Worm (Caenorhabditis elegans) whole organism, L3 larva: ENCODE measurements around the gene K08F8.15.

Source experiments
- R02D3.7 ChIP-seq: fragments of 150-350 bp; optimal IDR thresholded peaks from 2 replicates; lab custom pipeline; 2014; ENCODE audit warnings: missing biosample characterization, missing genetic modification characterization
- ZK546.5 ChIP-seq: sonication (generic microtip); optimal IDR thresholded peaks from 2 replicates; lab custom pipeline; 2017; ENCODE audit warnings: missing biosample characterization, missing genetic modification characterization
- aly-2 ChIP-seq: fragments of 150-350 bp; optimal IDR thresholded peaks from 2 replicates; lab custom pipeline; 2014; ENCODE audit warnings: missing biosample characterization, missing genetic modification characterization
- ama-1 ChIP-seq: fragments of 150-350 bp; optimal IDR thresholded peaks from 2 replicates; lab custom pipeline; 2018
- ceh-16 ChIP-seq: sonication (generic microtip); optimal IDR thresholded peaks from 2 replicates; lab custom pipeline; 2017; ENCODE audit warnings: missing biosample characterization, missing genetic modification characterization
- ceh-28 ChIP-seq: fragments of 150-350 bp; optimal IDR thresholded peaks from 2 replicates; lab custom pipeline; 2014; ENCODE audit warnings: missing biosample characterization, missing genetic modification reagents, missing genetic modification characterization
- ceh-82 ChIP-seq: fragments of 150-350 bp; optimal IDR thresholded peaks from 2 replicates; lab custom pipeline; 2014; ENCODE audit warnings: missing biosample characterization, missing genetic modification characterization
- ceh-9 ChIP-seq: sonication (generic microtip); optimal IDR thresholded peaks from 2 replicates; lab custom pipeline; 2018; ENCODE audit warnings: missing biosample characterization, missing genetic modification characterization
- daf-12 ChIP-seq: fragments of 150-350 bp; optimal IDR thresholded peaks from 2 replicates; lab custom pipeline; 2014; ENCODE audit warnings: missing biosample characterization, missing genetic modification reagents, missing genetic modification characterization
- egl-27 ChIP-seq: sonication (generic microtip); optimal IDR thresholded peaks from 4 replicates; lab custom pipeline; 2017; ENCODE audit warnings: missing biosample characterization, missing genetic modification reagents, missing genetic modification characterization
- egl-5 ChIP-seq: fragments of 150-350 bp; optimal IDR thresholded peaks from 2 replicates; lab custom pipeline; 2017; ENCODE audit warnings: missing biosample characterization, missing genetic modification reagents, missing genetic modification characterization, inconsistent platforms
- elt-1 ChIP-seq: fragments of 150-350 bp; optimal IDR thresholded peaks from 2 replicates; lab custom pipeline; 2014; ENCODE audit warnings: missing biosample characterization, missing genetic modification characterization
- elt-2 ChIP-seq: sonication (generic microtip); optimal IDR thresholded peaks from 2 replicates; lab custom pipeline; 2016; ENCODE audit warnings: missing genetic modification reagents, mild to moderate bottlenecking, missing genetic modification characterization, missing compliant biosample characterization
- elt-3 ChIP-seq, 3 experiments: fragments of 150-350 bp in 1 of 3; sonication (generic microtip) in 2 of 3; optimal IDR thresholded peaks; 2 replicates in 2 of 3; 4 replicates in 1 of 3; lab custom pipeline; 2014 to 2017; ENCODE audit warnings: missing biosample characterization in 3 of 3, missing genetic modification characterization in 3 of 3
- eor-1 ChIP-seq, 2 experiments: fragments of 150-350 bp; optimal IDR thresholded peaks; 2 replicates each; lab custom pipeline; 2014 to 2018; ENCODE audit warnings: missing biosample characterization in 2 of 2, missing genetic modification characterization in 2 of 2
- fkh-10 ChIP-seq: sonication (generic microtip); optimal IDR thresholded peaks from 2 replicates; lab custom pipeline; 2017; ENCODE audit warnings: missing biosample characterization, missing genetic modification reagents, missing genetic modification characterization
- fkh-2 ChIP-seq: fragments of 150-350 bp; optimal IDR thresholded peaks from 2 replicates; lab custom pipeline; 2014; ENCODE audit warnings: missing biosample characterization, missing genetic modification reagents, missing genetic modification characterization
- fos-1 ChIP-seq: fragments of 150-350 bp; optimal IDR thresholded peaks from 2 replicates; lab custom pipeline; 2014; ENCODE audit warnings: missing biosample characterization, missing genetic modification characterization
- hmg-11 ChIP-seq: sonication (generic microtip); optimal IDR thresholded peaks from 2 replicates; lab custom pipeline; 2016; ENCODE audit warnings: missing genetic modification characterization, missing compliant biosample characterization
- jun-1 ChIP-seq: fragments of 150-350 bp; optimal IDR thresholded peaks from 2 replicates; lab custom pipeline; 2014; ENCODE audit warnings: missing biosample characterization, missing genetic modification reagents, missing genetic modification characterization
- lin-15B ChIP-seq: fragments of 150-350 bp; optimal IDR thresholded peaks from 2 replicates; lab custom pipeline; 2014; ENCODE audit warnings: missing biosample characterization, missing genetic modification characterization
- lin-39 ChIP-seq: fragments of 150-350 bp; optimal IDR thresholded peaks from 2 replicates; lab custom pipeline; 2018; ENCODE audit warnings: missing biosample characterization, missing genetic modification reagents, missing genetic modification characterization
- lsy-12 ChIP-seq: sonication (generic microtip); optimal IDR thresholded peaks from 2 replicates; lab custom pipeline; 2016; ENCODE audit warnings: mild to moderate bottlenecking, missing genetic modification characterization, missing compliant biosample characterization
- mdl-1 ChIP-seq: fragments of 150-350 bp; optimal IDR thresholded peaks from 2 replicates; lab custom pipeline; 2014; ENCODE audit warnings: missing biosample characterization, missing genetic modification characterization
- mml-1 ChIP-seq: fragments of 150-350 bp; sonication (generic microtip); optimal IDR thresholded peaks from 3 replicates; lab custom pipeline; 2014; ENCODE audit warnings: missing biosample characterization, missing genetic modification characterization
- nfya-1 ChIP-seq: sonication (generic microtip); optimal IDR thresholded peaks from 2 replicates; lab custom pipeline; 2017; ENCODE audit warnings: missing genetic modification characterization, mild to moderate bottlenecking, missing compliant biosample characterization, antibody characterized with exemption, moderate library complexity; ENCODE audit not compliant: insufficient read depth
- nhr-11 ChIP-seq: fragments of 150-350 bp; optimal IDR thresholded peaks from 2 replicates; lab custom pipeline; 2014; ENCODE audit warnings: missing biosample characterization, missing genetic modification characterization
- nhr-12 ChIP-seq: fragments of 150-350 bp; optimal IDR thresholded peaks from 2 replicates; lab custom pipeline; 2014; ENCODE audit warnings: missing biosample characterization, missing genetic modification characterization
- nhr-23 ChIP-seq: fragments of 150-350 bp; optimal IDR thresholded peaks from 2 replicates; lab custom pipeline; 2014; ENCODE audit warnings: missing biosample characterization, missing genetic modification reagents, missing genetic modification characterization
- nhr-237 ChIP-seq: fragments of 150-350 bp; optimal IDR thresholded peaks from 2 replicates; lab custom pipeline; 2014; ENCODE audit warnings: missing biosample characterization, missing genetic modification characterization
- nhr-25 ChIP-seq: sonication (generic microtip); optimal IDR thresholded peaks from 2 replicates; lab custom pipeline; 2017; ENCODE audit warnings: missing biosample characterization, missing genetic modification characterization
- nhr-28 ChIP-seq: fragments of 150-350 bp; optimal IDR thresholded peaks from 2 replicates; lab custom pipeline; 2014; ENCODE audit warnings: missing biosample characterization, missing genetic modification characterization
- nhr-43 ChIP-seq: sonication (generic microtip); optimal IDR thresholded peaks from 2 replicates; lab custom pipeline; 2016; ENCODE audit warnings: mild to moderate bottlenecking, missing genetic modification characterization, missing compliant biosample characterization; ENCODE audit not compliant: poor library complexity, severe bottlenecking
- nhr-67 ChIP-seq: fragments of 150-350 bp; optimal IDR thresholded peaks from 2 replicates; lab custom pipeline; 2014; ENCODE audit warnings: missing biosample characterization, missing genetic modification characterization
- nhr-76 ChIP-seq: fragments of 150-350 bp; sonication (generic microtip); optimal IDR thresholded peaks from 5 replicates; lab custom pipeline; 2014; ENCODE audit warnings: missing biosample characterization, missing genetic modification characterization
- nhr-77 ChIP-seq: fragments of 150-350 bp; optimal IDR thresholded peaks from 2 replicates; lab custom pipeline; 2014; ENCODE audit warnings: missing biosample characterization, missing genetic modification characterization
- pha-4 ChIP-seq: fragments of 150-350 bp; optimal IDR thresholded peaks from 2 replicates; lab custom pipeline; 2014; ENCODE audit warnings: missing biosample characterization, missing genetic modification reagents, missing genetic modification characterization
- pqm-1 ChIP-seq: fragments of 150-350 bp; optimal IDR thresholded peaks from 2 replicates; lab custom pipeline; 2017; ENCODE audit warnings: missing biosample characterization, missing genetic modification characterization, inconsistent platforms
- sea-2 ChIP-seq: fragments of 150-350 bp; sonication (generic microtip); optimal IDR thresholded peaks from 4 replicates; lab custom pipeline; 2014; ENCODE audit warnings: missing biosample characterization, missing genetic modification reagents, missing genetic modification characterization
- skn-1 ChIP-seq: fragments of 150-350 bp; optimal IDR thresholded peaks from 2 replicates; lab custom pipeline; 2014; ENCODE audit warnings: missing biosample characterization, missing genetic modification characterization
- snpc-4 ChIP-seq: fragments of 150-350 bp; optimal IDR thresholded peaks from 2 replicates; lab custom pipeline; 2014; ENCODE audit warnings: missing biosample characterization, missing genetic modification characterization
- tbx-2 ChIP-seq: sonication (generic microtip); optimal IDR thresholded peaks from 2 replicates; lab custom pipeline; 2016; ENCODE audit warnings: mild to moderate bottlenecking, missing genetic modification characterization, missing compliant biosample characterization
- unc-39 ChIP-seq: sonication (generic microtip); optimal IDR thresholded peaks from 4 replicates; lab custom pipeline; 2017; ENCODE audit warnings: missing biosample characterization, missing genetic modification characterization
- unc-62 ChIP-seq: fragments of 150-350 bp; sonication (generic microtip); optimal IDR thresholded peaks from 4 replicates; lab custom pipeline; 2014; ENCODE audit warnings: missing biosample characterization, missing genetic modification reagents, missing genetic modification characterization
- zag-1 ChIP-seq: fragments of 150-350 bp; optimal IDR thresholded peaks from 2 replicates; lab custom pipeline; 2014; ENCODE audit warnings: missing biosample characterization, missing genetic modification characterization
- ztf-11 ChIP-seq: fragments of 150-350 bp; optimal IDR thresholded peaks from 2 replicates; lab custom pipeline; 2014; ENCODE audit warnings: missing biosample characterization, missing genetic modification characterization
- ztf-4 ChIP-seq: fragments of 150-350 bp; optimal IDR thresholded peaks from 2 replicates; lab custom pipeline; 2014; ENCODE audit warnings: missing biosample characterization, missing genetic modification characterization

The K08F8.15 gene

DNA sequence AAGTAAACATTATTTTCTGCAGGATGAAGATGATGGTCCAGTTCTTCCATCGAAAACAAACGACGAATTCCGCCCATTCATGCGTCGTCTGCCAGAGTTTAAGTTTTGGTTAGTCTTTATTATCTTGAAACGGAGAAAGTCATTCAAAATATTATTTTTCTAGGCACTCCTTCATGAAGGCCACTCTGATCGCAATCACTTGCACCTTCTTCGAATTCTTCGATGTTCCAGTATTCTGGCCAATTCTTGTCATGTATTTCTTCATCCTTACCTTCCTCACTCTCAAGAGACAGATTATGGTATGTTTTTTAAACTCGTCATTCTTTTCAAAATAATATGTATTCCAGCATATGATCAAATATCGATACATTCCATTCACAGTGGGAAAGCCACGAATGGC, 45.2 kb downstream of the K08F8.15 start:
- TF ChIP-seq nhr-43 (tag; lab: Kevin White, UChicago), result peak; percentile 9
- no peak for TF ChIP-seq mml-1
- TF ChIP-seq unc-39 (tag; lab: Kevin White, UChicago), result no peak
- TF ChIP-seq ceh-82 (tag; lab: Kevin White, UChicago), result no peak
- TF ChIP-seq snpc-4 (tag; lab: Kevin White, UChicago), result no peak
- TF ChIP-seq lin-39 (tag; lab: Kevin White, UChicago), result peak; percentile 23
- no peak for TF ChIP-seq elt-1 (tag; lab: Kevin White, UChicago)
- TF ChIP-seq nhr-67, result no peak
- no peak for TF ChIP-seq zag-1
- TF ChIP-seq ama-1 (lab: Kevin White, UChicago), result peak; percentile 91
- no peak for TF ChIP-seq ceh-9 (tag; lab: Kevin White, UChicago)
- no peak for TF ChIP-seq aly-2
- no peak for TF ChIP-seq hmg-11 (tag; lab: Kevin White, UChicago)
- TF ChIP-seq eor-1 (tag; optimal IDR thresholded peaks at IDR 0.05; lab: Kevin White, UChicago), result no peak
- TF ChIP-seq nhr-25 (tag; lab: Kevin White, UChicago), result peak; percentile 3
- TF ChIP-seq, all 47 proteins: peak for 4

DNA sequence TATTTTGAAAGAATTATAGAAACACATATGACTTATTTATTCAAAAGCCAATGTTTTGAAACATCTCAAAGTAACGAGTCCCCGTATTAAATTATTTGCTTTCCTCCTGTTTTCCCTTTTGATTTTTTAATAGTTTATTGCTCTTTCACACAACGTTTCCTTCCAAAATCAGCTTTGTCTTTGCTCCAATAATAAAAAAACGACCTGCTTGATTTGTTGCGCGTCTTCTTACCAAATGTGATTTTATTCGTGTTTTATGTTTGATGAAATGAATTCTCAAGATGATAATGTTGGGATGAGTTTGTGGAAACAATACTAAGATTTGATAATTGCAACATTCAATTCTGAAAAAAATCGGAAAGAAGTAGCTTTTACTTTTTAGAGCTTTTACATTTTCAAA, 45.7 kb downstream of the K08F8.15 start:
- TF ChIP-seq nhr-43 (tag; lab: Kevin White, UChicago) (no peak), sea-2 (GFP tag; lab: Kevin White, UChicago) (no peak)

DNA sequence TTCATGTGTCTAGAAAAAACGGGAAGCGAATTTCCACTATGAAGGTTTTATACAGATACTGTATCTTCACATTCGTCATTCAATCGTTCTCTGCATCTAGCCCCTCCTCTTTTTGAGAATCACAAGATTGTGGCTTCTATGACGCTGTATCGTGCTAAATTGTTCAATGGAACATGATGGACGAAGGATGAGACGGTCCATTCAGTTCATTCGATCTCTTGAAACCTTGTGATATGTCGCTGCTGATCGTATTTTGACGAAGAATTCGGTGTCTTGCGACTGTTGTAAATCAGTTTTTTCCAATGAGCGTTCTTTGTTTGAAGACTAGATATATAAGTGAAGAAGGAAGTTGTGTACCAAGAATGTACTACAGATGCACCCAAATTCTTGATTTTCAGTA, 47.0 kb downstream of the K08F8.15 start:
- TF ChIP-seq ceh-28 (tag; lab: Kevin White, UChicago) (peak; percentile 27), nhr-67 (no peak), nhr-25 (tag; lab: Kevin White, UChicago) (peak; percentile 73), aly-2 (no peak), unc-62 (GFP tag; lab: Kevin White, UChicago) (no peak), nhr-23 (tag; lab: Kevin White, UChicago) (peak; percentile 86), eor-1 (tag; optimal IDR thresholded peaks at IDR 0.05; lab: Kevin White, UChicago) (no peak), lsy-12 (tag; lab: Kevin White, UChicago) (no peak), lin-39 (tag; lab: Kevin White, UChicago) (peak; percentile 22), nhr-76 (tag; lab: Kevin White, UChicago) (peak; percentile 30), nhr-12 (tag; lab: Kevin White, UChicago) (no peak), tbx-2 (tag; lab: Kevin White, UChicago) (no peak), egl-5 (tag; lab: Kevin White, UChicago) (no peak), nfya-1 (tag; lab: Kevin White, UChicago) (peak; percentile 21), ceh-16 (tag; lab: Kevin White, UChicago) (no peak), zag-1 (no peak), mdl-1 (tag; lab: Kevin White, UChicago) (no peak), nhr-43 (tag; lab: Kevin White, UChicago) (peak; percentile 98), fos-1 (no peak), ceh-82 (tag; lab: Kevin White, UChicago) (no peak), nhr-11 (tag; lab: Kevin White, UChicago) (peak; percentile 30), hmg-11 (tag; lab: Kevin White, UChicago) (no peak), sea-2 (GFP tag; lab: Kevin White, UChicago) (no peak), mml-1 (no peak), elt-3 (tag; optimal IDR thresholded peaks at IDR 0.05; lab: Kevin White, UChicago) (peak in 2 of 3 experiments; percentile 60 to 88), fkh-10 (no peak), ZK546.5 (no peak), ama-1 (lab: Kevin White, UChicago) (no peak), snpc-4 (tag; lab: Kevin White, UChicago) (no peak), jun-1 (tag; lab: Kevin White, UChicago) (peak; percentile 61), skn-1 (tag; lab: Kevin White, UChicago) (no peak), ztf-11 (tag; lab: Kevin White, UChicago) (no peak), elt-1 (tag; lab: Kevin White, UChicago) (peak; percentile 55), fkh-2 (no peak), pqm-1 (no peak), egl-27 (tag; lab: Kevin White, UChicago) (no peak), daf-12 (tag; lab: Kevin White, UChicago) (no peak), pha-4 (no peak), unc-39 (tag; lab: Kevin White, UChicago) (no peak), nhr-77 (tag; lab: Kevin White, UChicago) (no peak), elt-2 (tag; lab: Kevin White, UChicago) (no peak), ceh-9 (tag; lab: Kevin White, UChicago) (no peak), nhr-28 (no peak), nhr-237 (tag; lab: Kevin White, UChicago) (no peak), lin-15B (tag; lab: Kevin White, UChicago) (no peak), ztf-4 (tag; lab: Kevin White, UChicago) (no peak), R02D3.7 (no peak)
